Fruit fly (Drosophila melanogaster): ENCODE results near the gene Or1a.

The Or1a gene

dm6 chrX:338123-338527, 23.2 kb downstream of the Or1a start (continued):
- TF ChIP-seq CG5953 (GFP tag; IDR thresholded peaks at IDR 0.05) (no peak), CG12299 (tag; optimal IDR thresholded peaks at IDR 0.05) (peak; percentile 76), CG1832 (GFP tag; optimal IDR thresholded peaks at IDR 0.05) (no peak), CG11398 (GFP tag; optimal IDR thresholded peaks at IDR 0.05) (no peak), CG2116 (GFP tag; optimal IDR thresholded peaks at IDR 0.05) (peak; percentile 7), HmgD (GFP tag; optimal IDR thresholded peaks at IDR 0.05) (no peak), sim (GFP tag; IDR thresholded peaks at IDR 0.05) (no peak), CG10267 (tag; optimal IDR thresholded peaks at IDR 0.05) (peak; percentile 77), Mad (GFP tag; optimal IDR thresholded peaks at IDR 0.05) (no peak), CG17186 (GFP tag; optimal IDR thresholded peaks at IDR 0.05) (no peak), onecut (GFP tag; IDR thresholded peaks at IDR 0.05) (no peak), CG13424 (tag; optimal IDR thresholded peaks at IDR 0.05) (peak; percentile 91), CG31224 (GFP tag; IDR thresholded peaks at IDR 0.05) (no peak), CG10979 (tag; optimal IDR thresholded peaks at IDR 0.05) (peak; percentile 82), Ravus (GFP tag; IDR thresholded peaks at IDR 0.05) (no peak), Ssrp (tag; optimal IDR thresholded peaks at IDR 0.05) (peak; percentile 79), schlank (tag; optimal IDR thresholded peaks at IDR 0.05) (no peak), CG6175 (GFP tag; IDR thresholded peaks at IDR 0.05) (no peak), Taf1 (GFP tag; IDR thresholded peaks at IDR 0.05) (no peak), ftz-f1 (GFP tag; optimal IDR thresholded peaks at IDR 0.05) (no peak), eyg (GFP tag; optimal IDR thresholded peaks at IDR 0.05) (no peak), CG10274 (GFP tag; optimal IDR thresholded peaks at IDR 0.05) (no peak), tio (GFP tag; optimal IDR thresholded peaks at IDR 0.05) (peak; percentile 19), bab2 (GFP tag; optimal IDR thresholded peaks at IDR 0.05) (no peak), MESR4 (GFP tag; optimal IDR thresholded peaks at IDR 0.05) (no peak), NfI (GFP tag; optimal IDR thresholded peaks at IDR 0.05) (peak; percentile 48), Hey (tag; optimal IDR thresholded peaks at IDR 0.05) (no peak), CG4730 (GFP tag; IDR thresholded peaks at IDR 0.05) (no peak), twi (tag; optimal IDR thresholded peaks at IDR 0.05) (peak; percentile 64), ERR (GFP tag; optimal IDR thresholded peaks at IDR 0.05) (no peak), Rfx (GFP tag; IDR thresholded peaks at IDR 0.05) (peak; percentile 58; the same call in 1 of the 2 replicates), pros (GFP tag; optimal IDR thresholded peaks at IDR 0.05) (peak; percentile 20), dimm (GFP tag; IDR thresholded peaks at IDR 0.05) (peak; percentile 28; the same call in 1 of the 2 replicates), tll (GFP tag; optimal IDR thresholded peaks at IDR 0.05) (no peak), luna (GFP tag; optimal IDR thresholded peaks at IDR 0.05) (no peak), row (GFP tag; IDR thresholded peaks at IDR 0.05) (peak; percentile 69), aop (GFP tag; IDR thresholded peaks at IDR 0.05) (no peak), CG12155 (GFP tag; optimal IDR thresholded peaks at IDR 0.05) (peak; percentile 3), CG11456 (GFP tag; IDR thresholded peaks at IDR 0.05) (no peak), chif (GFP tag; optimal IDR thresholded peaks at IDR 0.05) (no peak), Deaf1 (tag; optimal IDR thresholded peaks at IDR 0.05) (peak; percentile 72), repo (GFP tag; optimal IDR thresholded peaks at IDR 0.05) (no peak), CG32532 (GFP tag; IDR thresholded peaks at IDR 0.05) (peak; percentile 70; the same call in 1 of the 2 replicates), HLHmδ (GFP tag; optimal IDR thresholded peaks at IDR 0.05) (no peak), CG10147 (GFP tag; optimal IDR thresholded peaks at IDR 0.05) (peak; percentile 79), al (GFP tag; IDR thresholded peaks at IDR 0.05) (0 out of 2 replicates have a peak, but pooled peaks have one; percentile 20), Ets97D (GFP tag; optimal IDR thresholded peaks at IDR 0.05) (no peak), CG8478 (optimal IDR thresholded peaks at IDR 0.05) (no peak), CG10959 (GFP tag; IDR thresholded peaks at IDR 0.05) (no peak), CG7556 (GFP tag; optimal IDR thresholded peaks at IDR 0.05) (peak; percentile 77), tgo (GFP tag; IDR thresholded peaks at IDR 0.05) (peak; percentile 71), CG7928 (GFP tag; optimal IDR thresholded peaks at IDR 0.05) (no peak)
